Worm (Caenorhabditis elegans) whole organism, midembryonic: ENCODE data around the gene M03B6.3.

Source experiments
- T22C8.4 ChIP-seq: fragments of 200-800 bp; sonication (Bioruptor generic); IDR thresholded peaks from 2 replicates; pipeline ENCODE4 v1.3.6; 2022; ENCODE audit warnings: missing genetic modification characterization, missing compliant biosample characterization
- cog-1 ChIP-seq: sonication (generic microtip); optimal IDR thresholded peaks from 2 replicates; lab custom pipeline; 2016; ENCODE audit warnings: missing genetic modification characterization, missing compliant biosample characterization
- flt-1 ChIP-seq: fragments of 200-800 bp; sonication (Bioruptor generic); IDR thresholded peaks from 2 replicates; pipeline ENCODE4 v1.3.6; 2022; ENCODE audit warnings: missing genetic modification characterization, missing compliant biosample characterization
- klf-2 ChIP-seq: fragments of 200-800 bp; sonication (Bioruptor generic); conservative IDR thresholded peaks from 2 replicates; pipeline ENCODE4 v1.3.6; 2022; ENCODE audit warnings: missing genetic modification reagents, missing genetic modification characterization, missing compliant biosample characterization
- med-1 ChIP-seq: sonication (generic microtip); optimal IDR thresholded peaks from 2 replicates; lab custom pipeline; 2017; ENCODE audit warnings: missing genetic modification characterization, mild to moderate bottlenecking, missing compliant biosample characterization, antibody characterized with exemption, missing genetic modification reagents; ENCODE audit not compliant: insufficient read depth
- ref-1 ChIP-seq: fragments of 200-800 bp; sonication (Bioruptor generic); conservative IDR thresholded peaks from 2 replicates; pipeline ENCODE4 v1.3.6; 2022; ENCODE audit warnings: missing genetic modification reagents, missing genetic modification characterization, missing compliant biosample characterization
- tab-1 ChIP-seq: fragments of 200-800 bp; sonication (Bioruptor generic); IDR thresholded peaks from 2 replicates; pipeline ENCODE4 v1.3.6; 2022; ENCODE audit warnings: missing genetic modification characterization, missing compliant biosample characterization
- ztf-23 ChIP-seq: fragments of 200-800 bp; sonication (Bioruptor generic); IDR thresholded peaks from 2 replicates; pipeline ENCODE4 v1.3.6; 2022; ENCODE audit warnings: missing genetic modification reagents, missing genetic modification characterization, missing compliant biosample characterization
- ztf-29 ChIP-seq: fragments of 200-800 bp; sonication (Bioruptor generic); IDR thresholded peaks from 2 replicates; pipeline ENCODE4 v1.3.6; 2022; ENCODE audit warnings: missing genetic modification reagents, missing genetic modification characterization, missing compliant biosample characterization

M03B6.3 gene

DNA sequence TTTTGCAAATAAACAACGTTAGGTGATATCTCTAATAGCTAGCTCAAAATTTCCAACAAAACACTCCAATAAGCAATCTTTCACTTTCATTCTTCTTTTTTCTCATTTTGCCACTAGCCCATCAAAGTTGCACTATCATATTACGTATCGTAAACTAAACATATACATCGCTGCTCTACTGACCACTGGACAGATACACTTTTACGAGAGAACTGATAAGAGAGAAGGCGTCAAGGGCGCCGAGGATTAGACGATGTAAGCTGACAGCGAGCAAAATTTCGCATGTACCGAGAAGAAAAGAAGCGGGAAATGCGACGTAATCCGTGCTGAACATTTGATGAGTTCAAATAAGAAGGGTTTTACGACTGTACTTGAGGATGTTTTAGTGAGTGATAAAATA, 12.5 kb downstream of the M03B6.3 start:
- TF ChIP-seq T22C8.4 (no peak), med-1 (GFP tag; lab: Kevin White, UChicago) (no peak), ztf-23 (GFP tag; lab: Robert Waterston, UW) (no peak), tab-1 (GFP tag; lab: Robert Waterston, UW) (no peak), klf-2 (GFP tag; lab: Robert Waterston, UW) (no peak), cog-1 (tag; lab: Kevin White, UChicago) (no peak), ref-1 (no peak), ztf-29 (GFP tag; lab: Robert Waterston, UW) (no peak), flt-1 (no peak)

DNA sequence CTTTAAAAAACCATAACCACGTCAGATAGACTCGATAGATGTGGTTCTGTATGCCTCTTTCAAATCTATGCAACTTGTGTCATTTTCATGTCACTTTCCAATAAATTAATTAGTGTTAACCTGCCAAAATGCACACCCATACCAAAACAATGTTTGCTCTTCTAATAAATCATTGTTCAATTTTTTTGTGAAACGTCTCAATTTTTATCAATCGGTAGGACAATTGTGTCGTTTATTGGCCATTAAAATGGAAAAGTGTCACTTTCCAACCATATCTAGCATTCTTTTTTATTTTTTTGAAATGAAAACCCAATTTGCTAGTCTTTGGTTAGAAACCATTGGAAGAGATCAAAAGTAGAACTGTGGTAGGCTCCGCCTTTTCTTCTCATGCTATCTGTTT, 13.7 kb downstream of the M03B6.3 start:
- no peak for TF ChIP-seq med-1 (GFP tag; lab: Kevin White, UChicago)
- no peak for TF ChIP-seq flt-1
- no peak for TF ChIP-seq tab-1 (GFP tag; lab: Robert Waterston, UW)
- no peak for TF ChIP-seq T22C8.4
- no peak for TF ChIP-seq cog-1 (tag; lab: Kevin White, UChicago)

DNA sequence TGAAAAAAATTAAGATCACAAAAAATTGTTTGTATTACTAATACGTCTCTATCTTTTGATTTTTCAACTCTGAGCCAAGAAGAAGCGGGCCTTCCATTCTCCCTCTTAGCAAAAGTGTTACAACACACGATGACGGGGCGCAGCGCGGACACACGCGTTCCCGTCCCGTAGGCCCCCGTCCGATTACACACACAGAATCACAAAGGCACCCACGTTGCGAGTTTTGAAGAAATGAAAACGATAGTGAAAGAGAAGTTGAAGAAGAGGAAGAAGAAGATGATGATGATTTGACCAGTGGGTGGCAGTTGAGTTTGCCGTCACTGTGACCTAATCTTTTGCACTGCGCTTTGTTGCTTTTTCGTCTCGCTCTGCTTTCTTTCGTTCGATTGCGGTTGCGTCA, 18.1 kb downstream of the M03B6.3 start:
- TF ChIP-seq med-1 (GFP tag; lab: Kevin White, UChicago) (no peak), tab-1 (GFP tag; lab: Robert Waterston, UW) (no peak), cog-1 (tag; lab: Kevin White, UChicago) (no peak), ref-1 (no peak), klf-2 (GFP tag; lab: Robert Waterston, UW) (no peak), ztf-23 (GFP tag; lab: Robert Waterston, UW) (no peak), flt-1 (no peak), T22C8.4 (no peak), ztf-29 (GFP tag; lab: Robert Waterston, UW) (no peak)

DNA sequence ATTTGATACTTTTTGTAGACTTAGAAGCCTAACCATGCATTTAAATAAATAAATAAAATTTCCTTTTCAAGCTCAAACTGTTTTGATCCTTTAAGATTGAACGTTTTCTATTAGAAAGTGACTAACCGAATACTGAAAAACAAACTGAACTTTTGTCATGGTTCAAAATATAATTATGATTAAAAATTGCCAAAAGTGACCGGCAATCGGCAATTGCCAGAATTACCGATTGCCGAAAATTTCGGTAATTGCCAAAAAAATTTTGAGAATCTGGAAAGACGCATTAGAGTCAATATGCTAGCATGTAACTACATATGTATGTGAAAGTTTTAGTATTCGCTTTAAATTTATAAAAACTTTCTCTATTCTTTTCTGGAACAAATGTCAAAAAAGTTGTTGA, 20.4 kb downstream of the M03B6.3 start, which contains the start of gene M03B6.5:
Gene M03B6.5 (plus strand): TSS at position 301 of the 400 bp plus-strand sequence.
- no peak for TF ChIP-seq med-1 (GFP tag; lab: Kevin White, UChicago)
- TF ChIP-seq cog-1 (tag; lab: Kevin White, UChicago): no peak
- no peak for TF ChIP-seq T22C8.4
- no peak for TF ChIP-seq ref-1

DNA sequence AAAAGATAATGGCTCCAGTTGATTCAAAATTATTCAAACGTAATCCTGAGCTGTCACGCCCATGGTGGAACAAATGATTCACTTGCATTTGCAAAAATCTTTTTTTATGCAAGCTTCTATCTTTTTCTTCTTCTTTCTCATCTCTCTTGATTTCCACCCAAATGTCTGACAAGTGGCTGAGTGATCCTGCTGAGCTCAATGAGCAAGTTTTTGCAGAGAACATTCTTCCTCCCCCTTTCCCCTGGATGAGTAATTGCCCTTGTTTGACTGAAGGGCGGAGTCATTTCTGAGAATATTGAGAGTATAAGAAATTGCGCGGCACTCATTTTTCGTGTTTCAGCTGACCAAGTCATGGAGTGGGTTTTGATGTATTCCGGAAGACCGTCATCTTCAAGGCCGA, 22.8 kb downstream of the M03B6.3 start, which contains the start of gene M03B6.1:
Gene M03B6.1 (plus strand): TSS at position 334 of the 400 bp plus-strand sequence.
- TF ChIP-seq med-1 (GFP tag; lab: Kevin White, UChicago) (no peak), cog-1 (tag; lab: Kevin White, UChicago) (no peak), flt-1 (no peak), T22C8.4 (no peak), klf-2 (GFP tag; lab: Robert Waterston, UW) (no peak), ref-1 (no peak), ztf-29 (GFP tag; lab: Robert Waterston, UW) (no peak), ztf-23 (GFP tag; lab: Robert Waterston, UW) (no peak), tab-1 (GFP tag; lab: Robert Waterston, UW) (no peak)

DNA sequence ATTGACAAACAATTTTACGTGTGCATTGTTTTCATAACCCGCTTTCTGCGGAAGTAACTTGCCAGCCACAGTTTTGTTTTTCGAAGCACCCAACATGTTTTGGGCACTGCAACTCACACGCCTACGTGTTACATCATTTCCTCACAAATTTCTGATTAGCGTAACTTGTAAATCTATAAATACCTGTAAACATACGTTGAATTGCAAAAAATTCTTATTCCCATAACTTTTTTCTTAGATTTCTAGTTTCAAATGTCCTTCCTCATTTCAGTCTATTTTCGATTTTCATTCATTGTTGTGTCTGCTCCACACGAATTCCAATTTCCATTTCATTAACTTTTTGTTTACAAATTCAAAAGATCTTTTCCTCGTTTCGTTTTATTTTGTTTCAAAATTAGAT, 23.8 kb downstream of the M03B6.3 start:
- TF ChIP-seq med-1 (GFP tag; lab: Kevin White, UChicago) (no peak), ztf-29 (GFP tag; lab: Robert Waterston, UW) (no peak), flt-1 (no peak), klf-2 (GFP tag; lab: Robert Waterston, UW) (no peak), ztf-23 (GFP tag; lab: Robert Waterston, UW) (no peak), tab-1 (GFP tag; lab: Robert Waterston, UW) (no peak), ref-1 (no peak), T22C8.4 (no peak), cog-1 (tag; lab: Kevin White, UChicago) (no peak)

DNA sequence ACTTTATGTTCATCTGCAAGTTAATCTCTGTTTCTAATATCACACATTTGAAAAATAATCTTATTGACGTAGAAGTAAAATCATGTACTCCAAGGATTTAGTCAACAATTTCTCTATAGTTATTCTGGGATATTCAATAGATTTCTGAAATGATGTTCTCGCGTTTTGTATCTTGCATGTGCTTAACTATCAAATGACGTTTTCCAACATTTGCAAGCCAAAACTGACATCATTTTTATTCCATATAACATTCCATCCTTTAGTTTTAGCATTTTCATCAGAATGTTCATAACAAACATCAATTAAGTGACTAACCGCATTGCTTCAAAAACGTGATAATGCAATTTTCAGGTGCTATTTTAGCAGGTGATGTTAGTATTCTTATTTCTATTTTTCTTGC, 26.1 kb downstream of the M03B6.3 start:
- TF ChIP-seq ref-1 (no peak), tab-1 (GFP tag; lab: Robert Waterston, UW) (no peak), flt-1 (no peak)

DNA sequence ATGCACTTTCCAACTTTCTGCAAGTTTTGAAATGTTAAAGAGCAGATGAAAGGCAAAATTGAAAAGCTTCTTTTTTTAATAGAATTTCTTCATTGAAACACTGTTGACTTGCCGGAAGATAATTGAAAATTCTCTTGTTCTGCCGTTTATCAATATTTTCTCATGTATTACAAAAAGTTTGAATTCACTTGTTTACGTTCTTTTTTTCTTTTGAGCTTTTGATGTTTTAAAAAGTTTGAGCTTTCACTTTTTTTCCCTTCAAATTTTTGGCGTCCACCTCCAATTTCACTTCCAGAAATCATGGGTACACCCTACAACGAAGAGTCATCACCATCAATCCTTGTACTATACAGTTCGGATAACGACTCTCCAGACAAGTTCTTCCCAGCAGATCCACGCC, 30.0 kb downstream of the M03B6.3 start, which contains the start of gene F19D8.2:
Gene F19D8.2 (plus strand): TSS at position 301 of the 400 bp plus-strand sequence.
- no peak for TF ChIP-seq cog-1 (tag; lab: Kevin White, UChicago)
- no peak for TF ChIP-seq ref-1
- TF ChIP-seq ztf-23 (GFP tag; lab: Robert Waterston, UW): no peak
- no peak for TF ChIP-seq med-1 (GFP tag; lab: Kevin White, UChicago)
- no peak for TF ChIP-seq T22C8.4
- TF ChIP-seq klf-2 (GFP tag; lab: Robert Waterston, UW): no peak
- no peak for TF ChIP-seq ztf-29 (GFP tag; lab: Robert Waterston, UW)
- no peak for TF ChIP-seq tab-1 (GFP tag; lab: Robert Waterston, UW)
- no peak for TF ChIP-seq flt-1

DNA sequence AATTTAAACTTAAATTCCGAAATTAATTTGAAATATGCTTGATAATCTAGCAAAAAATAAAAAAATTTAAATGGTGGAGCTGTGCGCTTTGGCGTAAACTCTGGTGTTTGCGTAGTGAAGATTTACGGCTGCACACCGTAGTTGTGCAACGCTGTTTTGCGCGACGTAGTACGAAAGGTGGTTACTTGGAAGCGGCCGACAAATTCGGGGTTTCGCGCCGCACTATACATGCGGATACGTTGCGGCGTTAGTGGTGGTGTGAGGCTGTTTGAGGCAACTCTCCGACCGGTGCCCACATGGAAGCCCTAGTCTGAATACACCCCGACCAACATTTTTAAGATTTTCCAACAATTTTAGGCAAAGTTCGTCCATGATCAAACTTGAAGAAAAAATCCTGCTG, 30.6 kb downstream of the M03B6.3 start:
- TF ChIP-seq klf-2 (GFP tag; lab: Robert Waterston, UW) (no peak), T22C8.4 (no peak), flt-1 (no peak), tab-1 (GFP tag; lab: Robert Waterston, UW) (no peak), ztf-29 (GFP tag; lab: Robert Waterston, UW) (no peak), ref-1 (no peak), ztf-23 (GFP tag; lab: Robert Waterston, UW) (no peak), cog-1 (tag; lab: Kevin White, UChicago) (no peak), med-1 (GFP tag; lab: Kevin White, UChicago) (no peak)

DNA sequence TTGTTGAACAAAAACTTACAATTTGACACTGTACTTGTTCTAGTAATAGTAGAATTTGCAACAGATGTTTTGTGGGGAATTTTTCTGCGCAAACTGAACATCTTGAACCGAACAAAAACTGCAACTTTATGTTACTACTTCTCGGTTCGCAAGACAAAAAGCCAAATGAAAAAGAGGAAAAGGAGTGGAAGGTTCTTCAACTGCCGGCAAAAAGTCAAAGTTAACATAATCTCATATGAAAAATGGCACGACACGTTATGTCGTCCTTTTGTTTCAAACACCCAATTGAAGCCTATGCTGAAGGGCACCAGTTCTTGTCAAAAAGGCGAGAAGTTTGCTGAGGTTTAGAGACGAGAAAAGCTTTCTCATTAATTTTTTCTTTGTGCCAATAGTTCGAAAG, 40.6 kb downstream of the M03B6.3 start, which contains the start of gene twk-23:
Gene twk-23 (minus strand): TSS at position 101 of the 400 bp plus-strand sequence.
- TF ChIP-seq ref-1 (no peak), ztf-23 (GFP tag; lab: Robert Waterston, UW) (no peak), T22C8.4 (no peak), med-1 (GFP tag; lab: Kevin White, UChicago) (no peak), cog-1 (tag; lab: Kevin White, UChicago) (no peak), flt-1 (no peak), tab-1 (GFP tag; lab: Robert Waterston, UW) (no peak), ztf-29 (GFP tag; lab: Robert Waterston, UW) (no peak), klf-2 (GFP tag; lab: Robert Waterston, UW) (no peak)
